Fruit fly (Drosophila melanogaster): ENCODE measurements around the gene Cpr67Fa2.

The Cpr67Fa2 gene

dm6 chr3L:10843273-10843672 is 48.2 kb upstream of the Cpr67Fa2 start (continued):
- peak; percentile 46 for TF ChIP-seq spab (GFP tag; optimal IDR thresholded peaks at IDR 0.05)
- TF ChIP-seq vri (GFP tag; optimal IDR thresholded peaks at IDR 0.05): no peak
- peak in 1 of 2 experiments; percentile 37 for TF ChIP-seq ss (GFP tag; optimal IDR thresholded peaks at IDR 0.05)
- peak; percentile 42; the same call in 1 of the 3 replicates for TF ChIP-seq eg (GFP tag; IDR thresholded peaks at IDR 0.05)
- TF ChIP-seq Ets96B (tag; optimal IDR thresholded peaks at IDR 0.05): peak; percentile 52
- TF ChIP-seq Hr39 (GFP tag; optimal IDR thresholded peaks at IDR 0.05): no peak
- peak; percentile 44 for TF ChIP-seq CG10631 (GFP tag; optimal IDR thresholded peaks at IDR 0.05)
- TF ChIP-seq CG11294 (GFP tag; IDR thresholded peaks at IDR 0.05): no peak
- TF ChIP-seq salr (GFP tag; optimal IDR thresholded peaks at IDR 0.05): peak in 1 of 2 experiments; percentile 32
- peak; percentile 43 for TF ChIP-seq acj6 (GFP tag; optimal IDR thresholded peaks at IDR 0.05)
- 0 out of 2 replicates have a peak, but pooled peaks have one; percentile 17 for TF ChIP-seq CG15336 (GFP tag; IDR thresholded peaks at IDR 0.05)
- TF ChIP-seq fd59A (GFP tag; optimal IDR thresholded peaks at IDR 0.05): no peak
- TF ChIP-seq cyc (GFP tag; optimal IDR thresholded peaks at IDR 0.05): no peak
- TF ChIP-seq CG31627 (GFP tag; optimal IDR thresholded peaks at IDR 0.05): no peak
- peak; percentile 57 for TF ChIP-seq CG32006 (GFP tag; optimal IDR thresholded peaks at IDR 0.05)
- peak; percentile 75 for TF ChIP-seq Eip78C (GFP tag)

dm6 chr3L:10843685-10844084 is 47.8 kb upstream of the Cpr67Fa2 start:
- TF ChIP-seq CG11762 (GFP tag; optimal IDR thresholded peaks at IDR 0.05; ENCODE audit: insufficient read depth): no peak
- TF ChIP-seq net (GFP tag; optimal IDR thresholded peaks at IDR 0.05): no peak
- no peak for TF ChIP-seq lz (GFP tag; optimal IDR thresholded peaks at IDR 0.05)
- no peak for TF ChIP-seq CG3032 (tag; optimal IDR thresholded peaks at IDR 0.05)

DNA sequence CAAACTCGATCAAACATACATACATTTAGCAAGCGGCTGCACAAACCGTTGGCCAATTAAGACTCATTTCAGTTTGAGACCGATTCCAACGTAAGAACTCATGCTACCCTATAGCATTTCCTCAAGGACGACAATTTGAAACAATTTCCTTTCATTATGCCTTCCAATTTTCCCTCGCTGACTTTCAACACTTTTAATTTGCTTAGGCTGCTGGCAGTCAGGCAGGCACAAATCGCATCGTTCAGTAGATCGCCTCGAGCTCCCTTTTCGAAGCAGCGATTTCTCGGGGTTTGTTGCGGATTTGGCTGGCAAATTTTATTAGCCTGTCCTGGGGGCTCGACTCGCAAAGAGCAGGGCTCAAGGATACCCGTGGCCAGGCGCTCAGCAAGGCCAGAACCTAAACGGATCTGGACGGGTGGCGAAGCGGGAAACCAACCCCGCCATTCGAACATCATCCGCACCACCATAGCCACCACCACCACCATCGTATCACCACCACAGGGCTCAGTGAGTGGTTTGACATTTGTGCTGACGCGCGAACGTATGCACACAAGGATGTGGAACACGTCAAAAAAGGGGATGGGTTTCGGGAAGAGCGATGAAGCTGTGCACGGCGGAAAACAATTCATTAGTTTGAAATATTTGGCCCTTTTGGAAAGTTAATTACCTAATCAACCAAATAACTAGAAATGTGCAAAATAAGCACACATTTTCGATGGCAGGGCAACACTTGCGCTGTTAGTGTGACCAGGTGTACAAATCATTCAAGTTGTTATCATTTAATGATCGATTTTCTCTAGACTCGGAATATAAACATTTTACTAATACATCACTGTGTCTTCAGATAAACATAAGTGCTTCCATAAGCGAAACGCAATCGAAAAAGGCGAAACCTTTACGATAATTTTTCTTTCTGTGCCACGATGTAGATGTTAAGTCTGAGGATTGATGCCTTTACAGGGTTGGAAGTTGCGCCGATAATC is 46.7 kb upstream of the Cpr67Fa2 start:
- TF ChIP-seq svp (GFP tag) (peak; percentile 81), CG6808 (GFP tag; optimal IDR thresholded peaks at IDR 0.05) (peak; percentile 10), Eip75B (GFP tag; optimal IDR thresholded peaks at IDR 0.05) (no peak), CG11902 (GFP tag; optimal IDR thresholded peaks at IDR 0.05) (no peak), Met (GFP tag; optimal IDR thresholded peaks at IDR 0.05) (peak; percentile 46), Sox102F (GFP tag; optimal IDR thresholded peaks at IDR 0.05) (peak; percentile 14), fkh (GFP tag; optimal IDR thresholded peaks at IDR 0.05) (no peak), CG10631 (GFP tag; optimal IDR thresholded peaks at IDR 0.05) (peak; percentile 2), CG10669 (GFP tag; optimal IDR thresholded peaks at IDR 0.05) (peak; percentile 3), CG6792 (GFP tag; optimal IDR thresholded peaks at IDR 0.05) (peak; percentile 22), pdm3 (GFP tag; optimal IDR thresholded peaks at IDR 0.05) (peak; percentile 19), Ets96B (tag; optimal IDR thresholded peaks at IDR 0.05) (no peak), CG8632 (GFP tag; optimal IDR thresholded peaks at IDR 0.05) (peak; percentile 7), CG6163 (GFP tag; IDR thresholded peaks at IDR 0.05) (no peak), esn (GFP tag; optimal IDR thresholded peaks at IDR 0.05) (peak; percentile 52), CG6276 (GFP tag; optimal IDR thresholded peaks at IDR 0.05) (no peak), ss (GFP tag; optimal IDR thresholded peaks at IDR 0.05) (no peak), lz (GFP tag; optimal IDR thresholded peaks at IDR 0.05) (peak; percentile 37), Smox (GFP tag; optimal IDR thresholded peaks at IDR 0.05) (peak; percentile 30), CG1621 (tag; optimal IDR thresholded peaks at IDR 0.05) (no peak), Eip78C (GFP tag) (peak; percentile 77), cyc (GFP tag; optimal IDR thresholded peaks at IDR 0.05) (peak; percentile 19), CG31627 (GFP tag; optimal IDR thresholded peaks at IDR 0.05) (peak; percentile 49), topi (GFP tag; optimal IDR thresholded peaks at IDR 0.05) (peak; percentile 32), OdsH (GFP tag; optimal IDR thresholded peaks at IDR 0.05) (peak; percentile 8), Hr39 (GFP tag; optimal IDR thresholded peaks at IDR 0.05) (peak; percentile 22), CG3919 (GFP tag; optimal IDR thresholded peaks at IDR 0.05) (peak; percentile 16)

Measured in whole organism, prepupa.